Worm (Caenorhabditis elegans): ENCODE results near the gene hmt-1.

Gene hmt-1

ce11 chrIII:11138922-11139321 is 39.2 kb upstream of the hmt-1 start, which contains the start of gene fbxa-128 (continued):
- TF ChIP-seq hlh-17 (GFP tag; optimal IDR thresholded peaks at IDR 0.05; ENCODE audit: borderline replicate concordance): no peak
- TF ChIP-seq aha-1 (tag; optimal IDR thresholded peaks at IDR 0.05): no peak
- TF ChIP-seq lin-14 (GFP tag; optimal IDR thresholded peaks at IDR 0.05): no peak
- peak; percentile 18 for TF ChIP-seq blmp-1 (tag; optimal IDR thresholded peaks at IDR 0.05)
- TF ChIP-seq ceh-63 (GFP tag; optimal IDR thresholded peaks at IDR 0.05): no peak
- no peak for TF ChIP-seq ceh-88 (GFP tag; IDR thresholded peaks at IDR 0.05)
- TF ChIP-seq pqm-1 (tag; optimal IDR thresholded peaks at IDR 0.05): no peak
- TF ChIP-seq unc-130 (tag; optimal IDR thresholded peaks at IDR 0.05): no peak
- TF ChIP-seq C34B4.2 (tag; optimal IDR thresholded peaks at IDR 0.05): no peak
- TF ChIP-seq efl-3 (GFP tag; optimal IDR thresholded peaks at IDR 0.05): no peak
- no peak for TF ChIP-seq lin-13 (GFP tag; optimal IDR thresholded peaks at IDR 0.05)
- no peak for TF ChIP-seq nhr-12 (tag; optimal IDR thresholded peaks at IDR 0.05)
- peak; percentile 5 for TF ChIP-seq xbp-1 (tag; optimal IDR thresholded peaks at IDR 0.05)
- peak; percentile 2 for TF ChIP-seq nhr-90 (tag; optimal IDR thresholded peaks at IDR 0.05; ENCODE audit: poor library complexity)
- TF ChIP-seq nhr-85 (tag): no peak
- TF ChIP-seq nhr-47 (tag; optimal IDR thresholded peaks at IDR 0.05): peak; percentile 21
- TF ChIP-seq efl-1 (optimal IDR thresholded peaks at IDR 0.05): peak; percentile 70 to 77
- TF ChIP-seq efl-1 (GFP tag; optimal IDR thresholded peaks at IDR 0.05 in 1 of 2): peak; percentile 79 to 96
- no peak for TF ChIP-seq mef-2 (tag; optimal IDR thresholded peaks at IDR 0.05)
- TF ChIP-seq jun-1 (tag; optimal IDR thresholded peaks at IDR 0.05): no peak
- peak in 1 of 2 experiments; percentile 61 for TF ChIP-seq lsy-2 (tag; optimal IDR thresholded peaks at IDR 0.05)
- no peak for TF ChIP-seq zag-1 (tag; optimal IDR thresholded peaks at IDR 0.05)
- no peak for TF ChIP-seq ztf-4 (tag; optimal IDR thresholded peaks at IDR 0.05)
- TF ChIP-seq egl-13 (tag; optimal IDR thresholded peaks at IDR 0.05): no peak
- TF ChIP-seq snpc-4 (tag; optimal IDR thresholded peaks at IDR 0.05): no peak
- TF ChIP-seq nhr-76 (tag; optimal IDR thresholded peaks at IDR 0.05): no peak
- TF ChIP-seq unc-86 (tag; optimal IDR thresholded peaks at IDR 0.05): no peak
- TF ChIP-seq sox-4 (tag; optimal IDR thresholded peaks at IDR 0.05): no peak
- TF ChIP-seq pag-3 (tag; optimal IDR thresholded peaks at IDR 0.05; ENCODE audit: borderline replicate concordance, insufficient read depth): no peak
- peak; percentile 17 for TF ChIP-seq dsc-1 (tag; optimal IDR thresholded peaks at IDR 0.05)
- no peak for TF ChIP-seq elt-3 (tag; optimal IDR thresholded peaks at IDR 0.05)
- TF ChIP-seq zip-4 (GFP tag; optimal IDR thresholded peaks at IDR 0.05): no peak
- peak; percentile 28 for TF ChIP-seq lin-15B (tag; optimal IDR thresholded peaks at IDR 0.05)
- TF ChIP-seq mdl-1 (tag; optimal IDR thresholded peaks at IDR 0.05): no peak
- no peak for TF ChIP-seq fos-1 (tag; optimal IDR thresholded peaks at IDR 0.05)
- TF ChIP-seq lin-35 (GFP tag; optimal IDR thresholded peaks at IDR 0.05): peak; percentile 64 to 68
- TF ChIP-seq hpl-2 (GFP tag; optimal IDR thresholded peaks at IDR 0.05): no peak
- no peak for TF ChIP-seq egl-27 (tag; optimal IDR thresholded peaks at IDR 0.05)
- no peak for TF ChIP-seq nhr-77 (tag; optimal IDR thresholded peaks at IDR 0.05)
- no peak for TF ChIP-seq lin-39 (tag; optimal IDR thresholded peaks at IDR 0.05)
- no peak for TF ChIP-seq C04F5.9 (tag; optimal IDR thresholded peaks at IDR 0.05)
- TF ChIP-seq ceh-82 (tag; optimal IDR thresholded peaks at IDR 0.05): peak in 1 of 3 experiments; percentile 21
- no peak for TF ChIP-seq aly-2 (tag; optimal IDR thresholded peaks at IDR 0.05)
- TF ChIP-seq nhr-71 (tag; optimal IDR thresholded peaks at IDR 0.05): peak; percentile 24
- no peak for TF ChIP-seq nhr-84 (tag; optimal IDR thresholded peaks at IDR 0.05)
- no peak for TF ChIP-seq ces-1 (GFP tag; optimal IDR thresholded peaks at IDR 0.05)
- no peak for TF ChIP-seq alr-1 (tag; optimal IDR thresholded peaks at IDR 0.05; ENCODE audit: borderline replicate concordance)
- TF ChIP-seq fkh-10 (GFP tag; optimal IDR thresholded peaks at IDR 0.05): no peak
- TF ChIP-seq nhr-19 (GFP tag; conservative IDR thresholded peaks at IDR 0.05): no peak
- peak; percentile 11 for TF ChIP-seq nhr-20 (tag; optimal IDR thresholded peaks at IDR 0.05)
- no peak for TF ChIP-seq sup-37 (GFP tag; optimal IDR thresholded peaks at IDR 0.05)
- TF ChIP-seq ztf-11 (tag; optimal IDR thresholded peaks at IDR 0.05): no peak
- TF ChIP-seq C16A3.4 (tag; optimal IDR thresholded peaks at IDR 0.05): peak; percentile 18
- no peak for TF ChIP-seq Y116A8C.19 (tag; optimal IDR thresholded peaks at IDR 0.05; ENCODE audit: borderline replicate concordance)

Measured in whole organism, L1 larva.